ENCODE assay signal across 1 worm cellular context in genomic region chrIII:11244338-11244737, ce11.
TF ChIP-seq lines count a peak whose summit lies in the region.

No protein-coding gene starts in this region.

TF ChIP-seq in whole organism, L4 larva, 104 proteins besides CTCF, POLR2A, EP300 and RAD21 (continued from another document):
- no peak for TF ChIP-seq spr-1 (tag; optimal IDR thresholded peaks at IDR 0.05; lab: Kevin White, UChicago)
- no peak for TF ChIP-seq jun-1 (tag; optimal IDR thresholded peaks at IDR 0.05; lab: Kevin White, UChicago)
- no peak for TF ChIP-seq Y75B8A.6 (GFP tag; IDR thresholded peaks at IDR 0.05; lab: Robert Waterston, UW)
- no peak for TF ChIP-seq dmd-9 (GFP tag; IDR thresholded peaks at IDR 0.05; lab: Robert Waterston, UW)
- TF ChIP-seq nhr-11 (tag; optimal IDR thresholded peaks at IDR 0.05; lab: Kevin White, UChicago) = no peak
- peak; percentile 34 for TF ChIP-seq hlh-11 (tag; optimal IDR thresholded peaks at IDR 0.05; lab: Kevin White, UChicago)
- peak; percentile 61 for TF ChIP-seq hlh-30 (tag; optimal IDR thresholded peaks at IDR 0.05; lab: Kevin White, UChicago; ENCODE audit: insufficient read depth)
- TF ChIP-seq dmd-8 (GFP tag; IDR thresholded peaks at IDR 0.05; lab: Robert Waterston, UW) = no peak
- no peak for TF ChIP-seq hmg-1.1 (GFP tag; IDR thresholded peaks at IDR 0.05; lab: Robert Waterston, UW)
- TF ChIP-seq duxl-1 (tag; optimal IDR thresholded peaks at IDR 0.05; lab: Kevin White, UChicago; ENCODE audit: poor library complexity) = no peak
- TF ChIP-seq dve-1 (tag; optimal IDR thresholded peaks at IDR 0.05; lab: Kevin White, UChicago; ENCODE audit: insufficient read depth) = peak; percentile 4
TF ChIP-seq in whole organism, L4 larva: peak in this region for 6.
